Worm (Caenorhabditis elegans) whole organism, L4 larva: ENCODE measurements around the gene hpo-29.
"Not testable (repeated sequence)": the region's sequence is repeated elsewhere in the genome, so short reads cannot be mapped to it uniquely, and the experiment has no call there.

Experiments
- aha-1 ChIP-seq: fragments of 150-350 bp; peaks from one replicate; lab custom pipeline; 2014; ENCODE audit warnings: missing biosample characterization, missing genetic modification characterization
- ceh-82 ChIP-seq: sonication (generic microtip); optimal IDR thresholded peaks from 2 replicates; lab custom pipeline; 2017; ENCODE audit warnings: missing biosample characterization, missing genetic modification characterization
- daf-12 ChIP-seq: fragments of 150-350 bp; optimal IDR thresholded peaks from 2 replicates; lab custom pipeline; 2014; ENCODE audit warnings: missing biosample characterization, missing genetic modification reagents, missing genetic modification characterization
- dmd-6 ChIP-seq: fragments of 200-800 bp; sonication (Bioruptor generic); IDR thresholded peaks from 2 replicates; pipeline ENCODE4 v1.3.6; 2022; ENCODE audit warnings: missing genetic modification reagents, missing genetic modification characterization, missing compliant biosample characterization
- lin-13 ChIP-seq: fragments of 150-350 bp; optimal IDR thresholded peaks from 2 replicates; lab custom pipeline; 2014; ENCODE audit warnings: missing biosample characterization, missing genetic modification reagents, missing genetic modification characterization
- nhr-102 ChIP-seq: sonication (generic microtip); optimal IDR thresholded peaks from 2 replicates; lab custom pipeline; 2016; ENCODE audit warnings: mild to moderate bottlenecking, missing genetic modification characterization, moderate library complexity, missing compliant biosample characterization
- nhr-11 ChIP-seq: fragments of 150-350 bp; optimal IDR thresholded peaks from 2 replicates; lab custom pipeline; 2014; ENCODE audit warnings: missing biosample characterization, missing genetic modification characterization
- nhr-28 ChIP-seq: fragments of 150-350 bp; optimal IDR thresholded peaks from 2 replicates; lab custom pipeline; 2014; ENCODE audit warnings: missing biosample characterization, missing genetic modification characterization
- unc-62 ChIP-seq, 3 experiments: fragments of 150-350 bp in 1 of 3; sonication (generic microtip); optimal IDR thresholded peaks in 2 of 3; peaks in 1 of 3; 1 replicate in 1 of 3; 2 replicates in 2 of 3; lab custom pipeline; 2014 to 2017; ENCODE audit warnings: missing biosample characterization in 3 of 3, missing genetic modification characterization in 3 of 3, missing genetic modification reagents in 3 of 3, missing genotype in 1 of 3

- TF ChIP-seq lin-13; ceh-82 (tag; lab: Kevin White, UChicago); nhr-11 (tag; lab: Kevin White, UChicago); nhr-28 (tag; lab: Kevin White, UChicago); daf-12 (tag; lab: Kevin White, UChicago); nhr-102 (tag; lab: Kevin White, UChicago); dmd-6; aha-1 (tag; lab: Kevin White, UChicago); unc-62 (GFP tag; optimal IDR thresholded peaks at IDR 0.05 in 1 of 2; lab: Kevin White, UChicago); unc-62 (tag; optimal IDR thresholded peaks at IDR 0.05; lab: Kevin White, UChicago): not testable (repeated sequence)
These were observed 33.9 kb downstream of the hpo-29 start for ce11 chrIII:269572-269971.
